Fruit fly (Drosophila melanogaster): Measurements from ENCODE around the gene pad.

DNA sequence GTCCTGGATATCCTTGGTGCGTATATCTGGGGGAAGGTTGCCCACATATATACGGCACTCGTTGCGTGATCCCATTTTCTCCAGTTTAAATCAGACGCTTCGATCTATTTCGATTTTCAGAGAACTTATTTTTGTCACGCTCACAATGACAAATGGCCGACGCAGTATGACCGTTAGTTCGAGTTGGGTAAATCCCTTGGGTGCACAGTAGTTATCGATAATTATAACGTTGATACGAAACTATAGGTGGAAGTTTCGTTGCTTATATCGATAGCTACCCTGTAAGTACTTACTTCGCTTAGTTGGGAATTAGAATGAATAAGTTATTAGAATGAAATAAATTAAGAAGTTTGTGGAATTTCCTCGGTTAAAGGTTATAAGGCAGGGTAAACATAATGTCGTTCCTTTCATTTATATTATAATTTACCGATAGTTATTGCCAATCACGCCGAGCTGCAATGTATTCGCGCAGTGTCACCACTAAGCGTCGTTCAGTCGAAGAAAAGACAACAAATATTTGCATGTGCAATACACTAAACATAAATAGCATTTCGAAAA, at the start of gene pad, which contains the start of gene SF2:
- TF ChIP-seq Myc (optimal IDR thresholded peaks at IDR 0.05): peak; percentile 48
- TF ChIP-seq h (GFP tag; optimal IDR thresholded peaks at IDR 0.05): peak; percentile 89
- peak; percentile 72 for TF ChIP-seq OdsH (GFP tag; optimal IDR thresholded peaks at IDR 0.05)
- TF ChIP-seq Sp1 (GFP tag; optimal IDR thresholded peaks at IDR 0.05): peak; percentile 80
- TF ChIP-seq Dfd (GFP tag; optimal IDR thresholded peaks at IDR 0.05): no peak
- peak; percentile 52 for TF ChIP-seq CG32264 (GFP tag; optimal IDR thresholded peaks at IDR 0.05)
- TF ChIP-seq jim (GFP tag; optimal IDR thresholded peaks at IDR 0.05): no peak
- no peak for TF ChIP-seq Hr83 (GFP tag; optimal IDR thresholded peaks at IDR 0.05; ENCODE audit: poor library complexity, severe bottlenecking)
- peak; percentile 87 for TF ChIP-seq Hnf4 (GFP tag; optimal IDR thresholded peaks at IDR 0.05)
- TF ChIP-seq Hr78 (GFP tag; optimal IDR thresholded peaks at IDR 0.05): no peak

Data from whole organism, wandering third instar larva.